Worm (Caenorhabditis elegans) whole organism, young adult: ENCODE data around the gene C28D4.7.
"Not testable (repeated sequence)": the region's sequence is repeated elsewhere in the genome, so short reads cannot be mapped to it uniquely, and the experiment has no call there.

ENCODE experiments used
- B0019.2 ChIP-seq: fragments of 200-800 bp; sonication (Bioruptor generic); conservative IDR thresholded peaks from 2 replicates; pipeline ENCODE4 v1.3.6; 2022; ENCODE audit warnings: missing genetic modification reagents, missing genetic modification characterization, missing compliant biosample characterization
- B0035.1 ChIP-seq: sonication (generic microtip); optimal IDR thresholded peaks from 2 replicates; lab custom pipeline; 2016; ENCODE audit warnings: missing genetic modification characterization, mild to moderate bottlenecking, missing compliant biosample characterization, missing genotype, missing genetic modification reagents
- C17E4.6 ChIP-seq: fragments of 200-800 bp; sonication (Bioruptor generic); IDR thresholded peaks from 2 replicates; pipeline ENCODE4 v1.3.6; 2022; ENCODE audit warnings: missing genetic modification reagents, missing genetic modification characterization, missing compliant biosample characterization
- D2030.7 ChIP-seq: fragments of 200-800 bp; sonication (Bioruptor generic); IDR thresholded peaks from 2 replicates; pipeline ENCODE4 v1.3.6; 2022; ENCODE audit warnings: missing genetic modification reagents, missing genetic modification characterization, missing compliant biosample characterization
- F33H1.4 ChIP-seq: fragments of 200-800 bp; sonication (Bioruptor generic); IDR thresholded peaks from 2 replicates; pipeline ENCODE4 v1.3.6; 2022; ENCODE audit warnings: missing genetic modification reagents, missing genetic modification characterization, missing compliant biosample characterization
- T07F8.4 ChIP-seq: sonication (generic microtip); optimal IDR thresholded peaks from 2 replicates; lab custom pipeline; 2016; ENCODE audit warnings: mild to moderate bottlenecking, missing genetic modification characterization, moderate library complexity, missing compliant biosample characterization
- T26A5.8 ChIP-seq: sonication (generic microtip); optimal IDR thresholded peaks from 2 replicates; lab custom pipeline; 2016; ENCODE audit warnings: missing genetic modification characterization, missing compliant biosample characterization
- aptf-2 ChIP-seq: fragments of 200-800 bp; sonication (Bioruptor generic); conservative IDR thresholded peaks from 2 replicates; pipeline ENCODE4 v1.3.6; 2022; ENCODE audit warnings: missing genetic modification reagents, missing genetic modification characterization, missing compliant biosample characterization
- aptf-3 ChIP-seq: fragments of 200-800 bp; sonication (Bioruptor generic); IDR thresholded peaks from 2 replicates; pipeline ENCODE4 v1.3.6; 2022; ENCODE audit warnings: missing genetic modification characterization, missing compliant biosample characterization
- athp-1 ChIP-seq: sonication (generic microtip); optimal IDR thresholded peaks from 2 replicates; lab custom pipeline; 2017; ENCODE audit warnings: mild to moderate bottlenecking, missing genetic modification characterization, missing compliant biosample characterization
- ccch-3 ChIP-seq: fragments of 200-800 bp; sonication (Bioruptor generic); optimal IDR thresholded peaks from 2 replicates; lab custom pipeline; 2018; ENCODE audit warnings: mild to moderate bottlenecking, missing genetic modification characterization, missing compliant biosample characterization
- ceh-27 ChIP-seq: fragments of 200-800 bp; sonication (Bioruptor generic); optimal IDR thresholded peaks from 2 replicates; lab custom pipeline; 2018; ENCODE audit warnings: mild to moderate bottlenecking, missing genetic modification characterization, moderate library complexity, missing compliant biosample characterization
- ceh-79 ChIP-seq: sonication (generic microtip); optimal IDR thresholded peaks from 2 replicates; lab custom pipeline; 2017; ENCODE audit warnings: mild to moderate bottlenecking, missing genetic modification characterization, missing compliant biosample characterization
- ceh-91 ChIP-seq: fragments of 200-800 bp; sonication (Bioruptor generic); IDR thresholded peaks from 2 replicates; pipeline ENCODE4 v1.3.6; 2022; ENCODE audit warnings: missing genetic modification reagents, missing genetic modification characterization, missing compliant biosample characterization
- dpff-1 ChIP-seq: sonication (generic microtip); optimal IDR thresholded peaks from 2 replicates; lab custom pipeline; 2017; ENCODE audit warnings: mild to moderate bottlenecking, missing genetic modification characterization, missing compliant biosample characterization
- ets-4 ChIP-seq: fragments of 200-800 bp; sonication (Bioruptor generic); optimal IDR thresholded peaks from 2 replicates; lab custom pipeline; 2018; ENCODE audit warnings: mild to moderate bottlenecking, missing genetic modification characterization, missing compliant biosample characterization
- him-1 ChIP-seq: sonication (generic microtip); optimal IDR thresholded peaks from 2 replicates; lab custom pipeline; 2016; ENCODE audit warnings: missing genotype, missing genetic modification reagents, missing genetic modification characterization, missing compliant biosample characterization
- hmg-1.2 ChIP-seq: fragments of 200-800 bp; sonication (Bioruptor generic); IDR thresholded peaks from 2 replicates; pipeline ENCODE4 v1.3.6; 2022; ENCODE audit warnings: missing genetic modification reagents, missing genetic modification characterization, missing compliant biosample characterization
- lin-35 ChIP-seq, 3 experiments: fragments of 150-350 bp in 2 of 3; sonication (generic microtip) in 1 of 3; optimal IDR thresholded peaks; 2 replicates each; lab custom pipeline; 2014 to 2018; ENCODE audit warnings: missing biosample characterization in 3 of 3, missing genetic modification characterization in 3 of 3, missing genetic modification reagents in 3 of 3
- lir-1 ChIP-seq: fragments of 200-800 bp; sonication (Bioruptor generic); conservative IDR thresholded peaks from 2 replicates; pipeline ENCODE4 v1.3.6; 2022; ENCODE audit warnings: missing genetic modification reagents, missing genetic modification characterization, missing compliant biosample characterization
- madf-3 ChIP-seq: fragments of 200-800 bp; sonication (Bioruptor generic); IDR thresholded peaks from 2 replicates; pipeline ENCODE4 v1.3.6; 2022; ENCODE audit warnings: missing genetic modification reagents, missing genetic modification characterization, missing compliant biosample characterization
- mcd-1 ChIP-seq: fragments of 200-800 bp; sonication (Bioruptor generic); IDR thresholded peaks from 2 replicates; pipeline ENCODE4 v1.3.6; 2022; ENCODE audit warnings: missing genetic modification reagents, missing genetic modification characterization, missing compliant biosample characterization
- nhr-80 ChIP-seq: sonication (generic microtip); optimal IDR thresholded peaks from 2 replicates; lab custom pipeline; 2016; ENCODE audit warnings: missing genetic modification characterization, missing compliant biosample characterization
- pbrm-1 ChIP-seq: fragments of 200-800 bp; sonication (Bioruptor generic); IDR thresholded peaks from 2 replicates; pipeline ENCODE4 v1.3.6; 2022; ENCODE audit warnings: missing genetic modification reagents, missing genetic modification characterization, missing compliant biosample characterization
- rcor-1 ChIP-seq: fragments of 200-800 bp; sonication (Bioruptor generic); IDR thresholded peaks from 2 replicates; pipeline ENCODE4 v1.3.6; 2022; ENCODE audit warnings: missing genetic modification reagents, missing genetic modification characterization, missing compliant biosample characterization
- sdz-38 ChIP-seq: sonication (generic microtip); optimal IDR thresholded peaks from 2 replicates; lab custom pipeline; 2016; ENCODE audit warnings: missing genotype, missing genetic modification characterization, missing compliant biosample characterization
- snpc-3.4 ChIP-seq: sonication (generic microtip); optimal IDR thresholded peaks from 2 replicates; lab custom pipeline; 2017; ENCODE audit warnings: missing genetic modification characterization, mild to moderate bottlenecking, missing compliant biosample characterization, antibody characterized with exemption, moderate library complexity, missing genotype, missing genetic modification reagents
- somi-1 ChIP-seq: fragments of 200-800 bp; sonication (Bioruptor generic); optimal IDR thresholded peaks from 2 replicates; lab custom pipeline; 2018; ENCODE audit warnings: mild to moderate bottlenecking, missing genetic modification characterization, missing compliant biosample characterization
- unc-62 ChIP-seq: fragments of 150-350 bp; optimal IDR thresholded peaks from 2 replicates; lab custom pipeline; 2014; ENCODE audit warnings: missing biosample characterization, missing genetic modification reagents, missing genetic modification characterization
- zfh-2 ChIP-seq: fragments of 200-800 bp; sonication (Bioruptor generic); conservative IDR thresholded peaks from 2 replicates; pipeline ENCODE4 v1.3.6; 2022; ENCODE audit warnings: missing genetic modification reagents, missing genetic modification characterization, missing compliant biosample characterization
- ztf-28 ChIP-seq: fragments of 200-800 bp; sonication (Bioruptor generic); IDR thresholded peaks from 2 replicates; pipeline ENCODE4 v1.3.6; 2022; ENCODE audit warnings: missing genetic modification reagents, missing genetic modification characterization, missing compliant biosample characterization
- ztf-6 ChIP-seq: fragments of 200-800 bp; sonication (Bioruptor generic); IDR thresholded peaks from 2 replicates; pipeline ENCODE4 v1.3.6; 2022; ENCODE audit warnings: missing genetic modification reagents, missing genetic modification characterization, missing compliant biosample characterization

C28D4.7 gene

ce11 chrIV:9772096-9772720 is 29.3 kb upstream of the C28D4.7 start, which contains the start of gene cav-1:
Gene cav-1, plus strand, starts transcription at chrIV:9772510.
- TF ChIP-seq aptf-2 (GFP tag; lab: Robert Waterston, UW) (0 out of 2 replicates have a peak, but pooled peaks have one; percentile 53), unc-62 (GFP tag; lab: Kevin White, UChicago) (peak; percentile 34), hmg-1.2 (GFP tag; lab: Robert Waterston, UW) (no peak)

DNA sequence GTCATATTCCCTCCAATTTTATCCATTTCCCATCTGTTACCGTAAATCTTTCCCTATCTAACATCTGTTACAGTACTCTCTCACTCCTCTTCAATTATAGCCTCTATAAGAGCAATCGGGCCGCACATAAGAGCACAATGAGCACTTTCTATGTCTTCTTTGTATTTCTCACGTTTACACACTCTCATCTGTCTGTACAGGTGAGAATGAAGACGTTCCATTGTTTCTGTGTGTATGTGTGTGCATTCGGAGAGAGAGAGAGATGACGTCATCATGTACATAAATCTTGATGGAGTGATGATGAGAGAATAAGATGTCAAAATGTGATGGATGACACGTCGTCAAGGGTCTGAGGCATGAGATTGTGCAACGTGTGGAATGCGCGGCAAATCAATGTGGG is 27.9 kb upstream of the C28D4.7 start:
- TF ChIP-seq unc-62 (GFP tag; lab: Kevin White, UChicago) (peak; percentile 95), ceh-79 (tag; lab: Kevin White, UChicago) (no peak)

DNA sequence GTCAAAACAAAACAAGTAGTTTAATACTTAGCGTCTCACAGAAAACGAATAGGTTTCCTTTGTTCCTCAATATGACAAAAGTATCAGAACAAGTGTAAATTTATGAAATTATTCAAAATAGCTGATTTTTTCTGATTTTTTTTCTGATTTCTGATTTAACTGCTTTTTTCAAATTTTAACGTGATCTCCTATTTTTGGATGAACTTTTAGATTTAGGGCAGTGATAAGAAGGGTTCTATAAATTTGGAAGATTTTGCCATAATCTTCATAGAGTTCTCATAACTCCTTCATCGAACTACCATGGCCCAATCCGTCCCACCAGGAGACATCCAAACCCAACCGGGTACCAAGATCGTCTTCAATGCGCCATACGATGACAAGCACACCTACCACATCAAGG is 26.8 kb upstream of the C28D4.7 start, which contains the start of gene msp-78:
Gene msp-78, plus strand, starts transcription at position 301 of the 400 bp plus-strand sequence.
- TF ChIP-seq madf-3 (GFP tag; lab: Robert Waterston, UW); dpff-1 (tag; lab: Kevin White, UChicago); somi-1 (GFP tag; lab: Kevin White, UChicago): not testable (repeated sequence)

DNA sequence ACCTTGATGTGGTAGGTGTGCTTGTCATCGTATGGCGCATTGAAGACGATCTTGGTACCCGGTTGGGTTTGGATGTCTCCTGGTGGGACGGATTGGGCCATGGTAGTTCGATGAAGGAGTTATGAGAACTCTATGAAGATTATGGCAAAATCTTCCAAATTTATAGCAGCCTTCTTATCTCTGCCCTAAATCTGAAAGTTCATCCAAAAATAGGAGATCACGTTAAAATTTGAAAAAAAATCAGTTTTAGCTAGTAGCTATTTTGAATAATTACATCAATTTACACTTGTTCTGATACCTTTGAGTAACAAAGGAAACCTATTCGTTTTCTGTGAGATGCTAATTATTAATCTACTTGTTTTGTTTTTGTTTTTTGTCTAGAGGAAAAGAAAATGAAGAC is 24.1 kb upstream of the C28D4.7 start, which contains the start of gene msp-79:
Gene msp-79, minus strand, starts transcription at position 101 of the 400 bp plus-strand sequence.
- TF ChIP-seq athp-1; lin-35 (GFP tag; optimal IDR thresholded peaks at IDR 0.05; lab: Kevin White, UChicago); him-1: not testable (repeated sequence)

DNA sequence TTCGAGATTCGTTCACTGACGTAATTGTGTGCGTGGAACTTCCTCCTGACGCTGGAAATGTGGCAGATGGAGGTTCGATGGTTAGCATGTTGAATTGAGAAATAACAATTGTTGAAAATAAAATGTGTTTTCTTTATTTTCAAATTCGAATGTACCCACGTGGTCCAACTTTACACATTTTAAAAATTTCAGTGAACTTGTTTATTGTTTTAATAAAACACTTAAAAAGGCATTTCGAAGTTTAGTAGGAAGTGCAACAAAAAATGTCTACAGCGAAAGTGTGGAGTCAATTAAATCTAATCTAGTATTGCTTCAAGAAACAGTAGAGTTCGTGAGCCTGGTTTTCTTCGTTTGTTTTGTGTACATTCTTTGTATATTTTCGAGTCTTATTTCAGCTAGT is 23.3 kb upstream of the C28D4.7 start, which contains the start of gene ssp-36:
Gene ssp-36, minus strand, starts transcription at position 101 of the 400 bp plus-strand sequence.
- TF ChIP-seq C17E4.6 (GFP tag; lab: Robert Waterston, UW) (no peak), ceh-91 (GFP tag; lab: Robert Waterston, UW) (no peak), T26A5.8 (no peak), F33H1.4 (no peak), B0019.2 (no peak), pbrm-1 (GFP tag; lab: Robert Waterston, UW) (no peak), zfh-2 (no peak), lir-1 (GFP tag; lab: Robert Waterston, UW) (no peak), ztf-6 (GFP tag; lab: Robert Waterston, UW) (no peak), rcor-1 (GFP tag; lab: Robert Waterston, UW) (no peak), ceh-27 (GFP tag; lab: Kevin White, UChicago) (no peak)

ce11 chrIV:9762667-9763173 is 19.8 kb upstream of the C28D4.7 start:
- TF ChIP-seq ceh-79 (tag; lab: Kevin White, UChicago) = no peak
- peak; percentile 12 for TF ChIP-seq nhr-80

ce11 chrIV:9761751-9762150 is 18.8 kb upstream of the C28D4.7 start:
- no peak for TF ChIP-seq ztf-28 (GFP tag; lab: Robert Waterston, UW)
- TF ChIP-seq ets-4 (GFP tag; lab: Kevin White, UChicago) = no peak
- no peak for TF ChIP-seq snpc-3.4 (tag; lab: Kevin White, UChicago)
- no peak for TF ChIP-seq aptf-3 (GFP tag; lab: Robert Waterston, UW)
- no peak for TF ChIP-seq mcd-1
- TF ChIP-seq ccch-3 (GFP tag; lab: Kevin White, UChicago) = no peak
- no peak for TF ChIP-seq B0035.1 (tag; lab: Kevin White, UChicago)
- no peak for TF ChIP-seq D2030.7 (GFP tag; lab: Robert Waterston, UW)
- no peak for TF ChIP-seq C17E4.6 (GFP tag; lab: Robert Waterston, UW)
- no peak for TF ChIP-seq T07F8.4 (tag; lab: Kevin White, UChicago)
- no peak for TF ChIP-seq rcor-1 (GFP tag; lab: Robert Waterston, UW)
- TF ChIP-seq sdz-38 (tag; lab: Kevin White, UChicago) = no peak
- TF ChIP-seq, all 124 proteins: peak for 0
